Fruit fly (Drosophila melanogaster): ENCODE measurements around the gene CG2162.

The CG2162 gene

DNA sequence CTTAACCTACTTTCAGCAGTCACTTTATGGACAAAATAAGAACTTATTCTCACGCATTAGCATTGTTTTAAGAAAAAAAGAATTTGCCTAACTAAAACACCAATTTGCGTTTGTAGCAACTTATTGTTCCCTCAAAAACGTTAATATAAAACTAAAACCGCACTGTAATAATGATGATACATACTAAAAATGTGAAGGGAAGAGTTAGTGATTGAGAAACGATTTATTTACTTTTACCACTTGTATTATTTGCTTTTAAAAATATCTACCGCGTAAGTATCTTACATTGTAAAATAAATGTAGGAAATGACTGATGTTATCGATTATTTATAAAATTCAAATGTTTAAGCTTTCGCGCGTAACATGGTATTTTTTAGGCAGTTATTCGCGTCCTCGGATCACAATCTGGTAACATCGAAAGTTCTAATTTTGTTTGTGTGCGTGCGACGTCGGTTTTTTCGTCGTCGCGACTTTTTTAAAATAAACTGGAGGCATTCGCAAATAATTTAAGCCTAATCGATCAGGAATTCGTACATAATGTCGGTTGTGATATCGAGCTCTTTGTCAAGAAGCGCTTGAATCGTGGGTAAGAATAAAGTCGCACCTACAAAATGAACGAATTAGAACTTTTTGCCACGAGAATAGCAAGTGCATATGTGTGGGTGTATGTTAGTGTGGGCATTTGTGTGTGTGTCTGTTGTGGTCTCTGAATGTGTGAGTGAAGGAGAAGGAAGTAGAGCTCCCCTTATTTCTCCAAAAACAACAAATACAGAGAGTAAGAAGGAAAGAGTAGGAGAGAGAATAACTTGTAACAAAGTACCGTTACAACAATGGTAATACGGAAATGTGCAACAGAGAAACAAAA is at the start of gene CG2162:
TSS of gene CG2162 (plus strand) at position 418 of the 865 bp plus-strand sequence.
- TF ChIP-seq CG6791 (GFP tag; IDR thresholded peaks at IDR 0.05; ENCODE audit: partially characterized antibody) (no peak), Pdp1 (GFP tag; optimal IDR thresholded peaks at IDR 0.05) (no peak), Dip3 (GFP tag; optimal IDR thresholded peaks at IDR 0.05) (no peak), CG15269 (tag; optimal IDR thresholded peaks at IDR 0.05) (no peak), CG8924 (tag; optimal IDR thresholded peaks at IDR 0.05) (no peak), dm (GFP tag; optimal IDR thresholded peaks at IDR 0.05) (no peak), CG11247 (GFP tag; IDR thresholded peaks at IDR 0.05) (no peak), gfzf (GFP tag; optimal IDR thresholded peaks at IDR 0.05) (peak; percentile 84), rib (GFP tag; IDR thresholded peaks at IDR 0.05) (no peak), lilli (GFP tag; optimal IDR thresholded peaks at IDR 0.05) (no peak), hth (optimal IDR thresholded peaks at IDR 0.05) (no peak), run (tag; optimal IDR thresholded peaks at IDR 0.05) (no peak), Trl (optimal IDR thresholded peaks at IDR 0.05) (peak; percentile 27 to 73), Trl (GFP tag; optimal IDR thresholded peaks at IDR 0.05) (no peak), CG15011 (GFP tag; optimal IDR thresholded peaks at IDR 0.05) (no peak), CG13424 (tag; optimal IDR thresholded peaks at IDR 0.05) (no peak), CG7786 (GFP tag; optimal IDR thresholded peaks at IDR 0.05) (no peak), Max (GFP tag; optimal IDR thresholded peaks at IDR 0.05) (no peak), Vsx1 (GFP tag; optimal IDR thresholded peaks at IDR 0.05) (no peak), E2f2 (GFP tag; IDR thresholded peaks at IDR 0.05) (peak; percentile 96), CG4854 (GFP tag; optimal IDR thresholded peaks at IDR 0.05) (no peak), sqz (GFP tag; optimal IDR thresholded peaks at IDR 0.05) (no peak), repo (GFP tag; optimal IDR thresholded peaks at IDR 0.05) (no peak), odd (GFP tag; optimal IDR thresholded peaks at IDR 0.05) (no peak), CG2120 (GFP tag; optimal IDR thresholded peaks at IDR 0.05) (no peak), CG3065 (GFP tag; optimal IDR thresholded peaks at IDR 0.05) (no peak), her (GFP tag; optimal IDR thresholded peaks at IDR 0.05) (no peak), CG10267 (tag; optimal IDR thresholded peaks at IDR 0.05) (peak; percentile 13), gem (tag; optimal IDR thresholded peaks at IDR 0.05) (no peak), Dad (GFP tag; optimal IDR thresholded peaks at IDR 0.05) (no peak), mirr (GFP tag; optimal IDR thresholded peaks at IDR 0.05) (peak; percentile 5), trh (GFP tag; optimal IDR thresholded peaks at IDR 0.05) (no peak), CG33213 (GFP tag; optimal IDR thresholded peaks at IDR 0.05) (no peak), hb (GFP tag; IDR thresholded peaks at IDR 0.05; ENCODE audit: partially characterized antibody) (no peak), eve (GFP tag; optimal IDR thresholded peaks at IDR 0.05) (peak in 1 of 2 experiments; percentile 82), ATbp (GFP tag; optimal IDR thresholded peaks at IDR 0.05) (no peak), vfl (GFP tag; optimal IDR thresholded peaks at IDR 0.05) (no peak), CG14860 (GFP tag; IDR thresholded peaks at IDR 0.05; ENCODE audit: partially characterized antibody) (no peak), tio (GFP tag; optimal IDR thresholded peaks at IDR 0.05) (no peak), Med (GFP tag) (peak; percentile 56), croc (GFP tag; conservative IDR thresholded peaks at IDR 0.05) (no peak), slbo (GFP tag; IDR thresholded peaks at IDR 0.05) (no peak), Drgx (GFP tag; IDR thresholded peaks at IDR 0.05) (no peak), CG17361 (GFP tag; IDR thresholded peaks at IDR 0.05) (no peak), CG18619 (GFP tag; optimal IDR thresholded peaks at IDR 0.05) (no peak), salm (tag; optimal IDR thresholded peaks at IDR 0.05) (no peak), NfI (GFP tag; optimal IDR thresholded peaks at IDR 0.05) (no peak), CG7839 (tag; optimal IDR thresholded peaks at IDR 0.05) (no peak), CG3995 (GFP tag; optimal IDR thresholded peaks at IDR 0.05) (peak; percentile 1), TFAM (GFP tag; optimal IDR thresholded peaks at IDR 0.05) (no peak)
